Worm (Caenorhabditis elegans) whole organism, late embryonic: Measurements from ENCODE around the gene F56D6.23.

Experiments
- F13H6.1 ChIP-seq: sonication (generic microtip); optimal IDR thresholded peaks from 2 replicates; lab custom pipeline; 2016; ENCODE audit warnings: missing genetic modification characterization, missing compliant biosample characterization
- hlh-30 ChIP-seq: sonication (generic microtip); optimal IDR thresholded peaks from 2 replicates; lab custom pipeline; 2017; ENCODE audit warnings: antibody characterized with exemption, missing genetic modification characterization, missing compliant biosample characterization; ENCODE audit not compliant: insufficient read depth
- hlh-6 ChIP-seq: sonication (generic microtip); optimal IDR thresholded peaks from 2 replicates; lab custom pipeline; 2016; ENCODE audit warnings: missing genotype, missing genetic modification characterization, missing compliant biosample characterization
- pag-3 ChIP-seq: sonication (generic microtip); optimal IDR thresholded peaks from 2 replicates; lab custom pipeline; 2016; ENCODE audit warnings: missing compliant biosample characterization, missing genetic modification characterization, borderline replicate concordance
- pha-4 ChIP-seq: fragments of 150-350 bp; optimal IDR thresholded peaks from 2 replicates; lab custom pipeline; 2018; ENCODE audit warnings: missing biosample characterization, missing genetic modification reagents, missing genetic modification characterization
- rnt-1 ChIP-seq: sonication (generic microtip); optimal IDR thresholded peaks from 2 replicates; lab custom pipeline; 2016; ENCODE audit warnings: missing genetic modification characterization, missing compliant biosample characterization

DNA sequence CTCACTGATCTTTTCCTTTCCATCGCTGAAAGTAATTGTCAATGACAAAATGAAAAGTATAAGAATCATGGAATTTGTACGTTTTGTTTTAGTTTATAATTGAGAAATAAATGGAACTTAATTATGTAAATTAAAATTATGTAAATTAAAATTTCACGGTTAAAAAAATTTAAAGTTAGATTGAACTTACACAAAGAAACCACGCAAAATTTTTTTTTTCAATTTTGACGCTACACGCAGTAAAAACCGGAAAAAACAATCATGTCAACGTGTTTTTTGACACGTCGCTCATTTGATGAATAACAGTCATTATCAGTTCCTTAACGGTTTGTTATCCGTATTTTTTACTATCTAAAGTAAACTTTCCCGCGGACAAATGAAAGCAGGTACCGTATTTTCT is 37.1 kb upstream of the F56D6.23 start, which contains the start of the genes F37C4.8 and oac-23:
- no peak for TF ChIP-seq pha-4 (tag; lab: Kevin White, UChicago)
- TF ChIP-seq pag-3 (tag; lab: Kevin White, UChicago) = no peak
- TF ChIP-seq F13H6.1 (tag; lab: Kevin White, UChicago) = no peak
- TF ChIP-seq rnt-1 (tag; lab: Kevin White, UChicago) = no peak
- TF ChIP-seq hlh-6 = no peak
- no peak for TF ChIP-seq hlh-30 (tag; lab: Kevin White, UChicago)
